Fruit fly (Drosophila melanogaster) whole organism, wandering third instar larva: ENCODE measurements around the gene HP1b.
"Not testable (repeated sequence)": the region's sequence is repeated elsewhere in the genome, so short reads cannot be mapped to it uniquely, and the experiment has no call there.

ENCODE experiments used
- CrebA ChIP-seq: fragments of 200-800 bp; sonication (Bioruptor generic); optimal IDR thresholded peaks from 2 replicates; lab custom pipeline; 2016; ENCODE audit warnings: missing biosample characterization, mild to moderate bottlenecking, missing genetic modification characterization, borderline replicate concordance
- Dif ChIP-seq: fragments of 200-275, 200-300 bp; sonication (Bioruptor generic); optimal IDR thresholded peaks from 2 replicates; lab custom pipeline; 2018; ENCODE audit warnings: missing biosample characterization, missing genetic modification characterization; ENCODE audit not compliant: partially characterized antibody
- GATAd ChIP-seq: sonication (Bioruptor generic); optimal IDR thresholded peaks from 2 replicates; lab custom pipeline; 2016; ENCODE audit warnings: missing biosample characterization, missing genetic modification characterization
- Jra ChIP-seq: sonication (Bioruptor generic); optimal IDR thresholded peaks from 2 replicates; lab custom pipeline; 2016; ENCODE audit warnings: missing biosample characterization, missing genetic modification characterization
- br ChIP-seq: fragments of 200-800 bp; sonication (Bioruptor generic); optimal IDR thresholded peaks from 2 replicates; lab custom pipeline; 2016; ENCODE audit warnings: missing biosample characterization, missing genetic modification characterization
- lola ChIP-seq: fragments of >200 bp; optimal IDR thresholded peaks from 2 replicates; lab custom pipeline; 2017; ENCODE audit warnings: missing biosample characterization, missing genetic modification characterization
- psq ChIP-seq: fragments of 200-800 bp; sonication (Bioruptor generic); optimal IDR thresholded peaks from 3 replicates; lab custom pipeline; 2017; ENCODE audit warnings: missing biosample characterization, mild to moderate bottlenecking, missing genetic modification characterization, moderate library complexity
- sv ChIP-seq: fragments of 200-800 bp; sonication (Bioruptor generic); optimal IDR thresholded peaks from 3 replicates; lab custom pipeline; 2016; ENCODE audit warnings: missing biosample characterization, missing genetic modification characterization
- tai ChIP-seq: sonication (Bioruptor generic); optimal IDR thresholded peaks from 2 replicates; lab custom pipeline; 2016; ENCODE audit warnings: missing biosample characterization, missing genetic modification characterization
- woc ChIP-seq: sonication (Bioruptor generic); optimal IDR thresholded peaks from 2 replicates; lab custom pipeline; 2016; ENCODE audit warnings: missing biosample characterization, mild to moderate bottlenecking, missing genetic modification characterization

dm6 chrX:9087920-9088417 lies 7.1 kb downstream of the HP1b start, which contains the start of gene CG6999:
- not testable (repeated sequence) for TF ChIP-seq Jra (GFP tag; lab: Kevin White, UChicago); br (GFP tag; lab: Kevin White, UChicago); psq (GFP tag; lab: Kevin White, UChicago); CrebA (GFP tag; lab: Kevin White, UChicago); Dif (GFP tag; lab: Kevin White, UChicago); lola; woc (GFP tag; lab: Kevin White, UChicago); GATAd (GFP tag; lab: Kevin White, UChicago); sv; tai
